Fruit fly (Drosophila melanogaster) whole organism, wandering third instar larva: ENCODE data around the gene Exo70.

Experiments used
- Abd-B ChIP-seq: fragments of >200 bp; optimal IDR thresholded peaks from 2 replicates; lab custom pipeline; 2017; ENCODE audit warnings: missing biosample characterization, missing genetic modification characterization
- CG32264 ChIP-seq: fragments of 200-800 bp; sonication (Bioruptor generic); optimal IDR thresholded peaks from 2 replicates; lab custom pipeline; 2016; ENCODE audit warnings: missing biosample characterization, missing genetic modification characterization
- CG9705 ChIP-seq: fragments of 200-800 bp; sonication (Bioruptor generic); optimal IDR thresholded peaks from 2 replicates; lab custom pipeline; 2018; ENCODE audit warnings: missing biosample characterization, mild to moderate bottlenecking, missing genetic modification characterization
- CrebA ChIP-seq: fragments of 200-800 bp; sonication (Bioruptor generic); optimal IDR thresholded peaks from 2 replicates; lab custom pipeline; 2016; ENCODE audit warnings: missing biosample characterization, mild to moderate bottlenecking, missing genetic modification characterization, borderline replicate concordance
- Dfd ChIP-seq: fragments of >200 bp; optimal IDR thresholded peaks from 2 replicates; lab custom pipeline; 2017; ENCODE audit warnings: missing biosample characterization, missing genetic modification characterization
- Dif ChIP-seq: fragments of 200-275, 200-300 bp; sonication (Bioruptor generic); optimal IDR thresholded peaks from 2 replicates; lab custom pipeline; 2018; ENCODE audit warnings: missing biosample characterization, missing genetic modification characterization; ENCODE audit not compliant: partially characterized antibody
- GATAd ChIP-seq: sonication (Bioruptor generic); optimal IDR thresholded peaks from 2 replicates; lab custom pipeline; 2016; ENCODE audit warnings: missing biosample characterization, missing genetic modification characterization
- HLH106 ChIP-seq: fragments of 200-800 bp; optimal IDR thresholded peaks from 3 replicates; lab custom pipeline; 2019; ENCODE audit warnings: missing biosample characterization, mild to moderate bottlenecking, missing genetic modification characterization, moderate library complexity
- Hnf4 ChIP-seq: fragments of 200-800 bp; sonication (Bioruptor generic); optimal IDR thresholded peaks from 2 replicates; lab custom pipeline; 2016; ENCODE audit warnings: missing biosample characterization, mild to moderate bottlenecking, missing genetic modification characterization
- Hr78 ChIP-seq: fragments of >200 bp; optimal IDR thresholded peaks from 2 replicates; lab custom pipeline; 2017; ENCODE audit warnings: missing biosample characterization, missing genetic modification characterization
- Hr83 ChIP-seq: fragments of 200-300 bp; sonication (Bioruptor generic); optimal IDR thresholded peaks from 2 replicates; lab custom pipeline; 2016; ENCODE audit warnings: missing biosample characterization, mild to moderate bottlenecking, missing genetic modification characterization, moderate library complexity; ENCODE audit not compliant: poor library complexity, severe bottlenecking
- Jra ChIP-seq: sonication (Bioruptor generic); optimal IDR thresholded peaks from 2 replicates; lab custom pipeline; 2016; ENCODE audit warnings: missing biosample characterization, missing genetic modification characterization
- Mio ChIP-seq: sonication (Bioruptor generic); optimal IDR thresholded peaks from 2 replicates; lab custom pipeline; 2016; ENCODE audit warnings: missing biosample characterization, missing genetic modification characterization
- Myc ChIP-seq: fragments of >200 bp; optimal IDR thresholded peaks from 2 replicates; lab custom pipeline; 2017
- N ChIP-seq: fragments of >200 bp; optimal IDR thresholded peaks from 2 replicates; lab custom pipeline; 2018; ENCODE audit warnings: missing biosample characterization, missing external identifiers, missing genetic modification characterization
- OdsH ChIP-seq: fragments of 200-800 bp; sonication (Bioruptor generic); optimal IDR thresholded peaks from 2 replicates; lab custom pipeline; 2016; ENCODE audit warnings: missing biosample characterization, mild to moderate bottlenecking, missing genetic modification characterization
- Rel ChIP-seq, 2 experiments: fragments of 200-800 bp; sonication (Bioruptor generic) in 1 of 2; optimal IDR thresholded peaks; 2 replicates in 1 of 2; 3 replicates in 1 of 2; lab custom pipeline; 2016 to 2019; ENCODE audit warnings: mild to moderate bottlenecking in 2 of 2, missing biosample characterization in 2 of 2, missing genetic modification characterization in 2 of 2, moderate library complexity in 1 of 2
- Sp1 ChIP-seq: fragments of 200-800 bp; sonication (Bioruptor generic); optimal IDR thresholded peaks from 3 replicates; lab custom pipeline; 2019; ENCODE audit warnings: missing biosample characterization, mild to moderate bottlenecking, missing genetic modification characterization, moderate library complexity
- Vsx2 ChIP-seq: fragments of 200-300, 225-300 bp; sonication (Bioruptor generic); optimal IDR thresholded peaks from 2 replicates; lab custom pipeline; 2018; ENCODE audit warnings: missing biosample characterization, missing genetic modification characterization; ENCODE audit not compliant: partially characterized antibody
- br ChIP-seq: fragments of 200-800 bp; sonication (Bioruptor generic); optimal IDR thresholded peaks from 2 replicates; lab custom pipeline; 2016; ENCODE audit warnings: missing biosample characterization, missing genetic modification characterization
- brk ChIP-seq: fragments of 200-800 bp; sonication (Bioruptor generic); optimal IDR thresholded peaks from 2 replicates; lab custom pipeline; 2016; ENCODE audit warnings: missing biosample characterization, mild to moderate bottlenecking, missing genetic modification characterization
- dl ChIP-seq, 2 experiments: fragments of 175-275, 200-275 bp in 1 of 2; fragments of 200-275 bp in 1 of 2; sonication (Bioruptor generic); optimal IDR thresholded peaks; lab custom pipeline; 2018; ENCODE audit warnings: mild to moderate bottlenecking in 2 of 2, missing biosample characterization in 2 of 2, missing genetic modification characterization in 2 of 2, moderate library complexity in 2 of 2; ENCODE audit not compliant: partially characterized antibody in 2 of 2, insufficient read depth in 1 of 2
- dmrt93B ChIP-seq: fragments of 200-800 bp; sonication (Bioruptor generic); optimal IDR thresholded peaks from 2 replicates; lab custom pipeline; 2018; ENCODE audit warnings: missing biosample characterization, mild to moderate bottlenecking, missing genetic modification characterization
- dsf ChIP-seq: sonication (Bioruptor generic); optimal IDR thresholded peaks from 2 replicates; lab custom pipeline; 2016; ENCODE audit warnings: missing biosample characterization, missing genetic modification characterization, borderline replicate concordance
- ey ChIP-seq: fragments of 200-800 bp; sonication (Bioruptor generic); optimal IDR thresholded peaks from 2 replicates; lab custom pipeline; 2016; ENCODE audit warnings: missing biosample characterization, missing genetic modification characterization
- foxo ChIP-seq, 2 experiments: fragments of 200-800 bp; sonication (Bioruptor generic); optimal IDR thresholded peaks; 2 replicates in 1 of 2; 3 replicates in 1 of 2; lab custom pipeline; 2016 to 2017; ENCODE audit warnings: missing biosample characterization in 2 of 2, missing genetic modification characterization in 2 of 2
- fru ChIP-seq: fragments of 200-800 bp; sonication (Bioruptor generic); optimal IDR thresholded peaks from 3 replicates; lab custom pipeline; 2016; ENCODE audit warnings: missing biosample characterization, mild to moderate bottlenecking, missing genetic modification characterization
- h ChIP-seq: fragments of 200-800 bp; sonication (Bioruptor generic); optimal IDR thresholded peaks from 3 replicates; lab custom pipeline; 2016; ENCODE audit warnings: missing biosample characterization, mild to moderate bottlenecking, missing genetic modification characterization
- jim ChIP-seq: fragments of 175-275, 200-325 bp; sonication (Bioruptor generic); optimal IDR thresholded peaks from 2 replicates; lab custom pipeline; 2016; ENCODE audit warnings: missing biosample characterization, mild to moderate bottlenecking, missing genetic modification characterization
- lola ChIP-seq: fragments of >200 bp; optimal IDR thresholded peaks from 2 replicates; lab custom pipeline; 2017; ENCODE audit warnings: missing biosample characterization, missing genetic modification characterization
- pan ChIP-seq: fragments of >200 bp; optimal IDR thresholded peaks from 2 replicates; lab custom pipeline; 2017
- psq ChIP-seq: fragments of 200-800 bp; sonication (Bioruptor generic); optimal IDR thresholded peaks from 3 replicates; lab custom pipeline; 2017; ENCODE audit warnings: missing biosample characterization, mild to moderate bottlenecking, missing genetic modification characterization, moderate library complexity
- rgr ChIP-seq: fragments of 200-800 bp; sonication (Bioruptor generic); optimal IDR thresholded peaks from 3 replicates; lab custom pipeline; 2016; ENCODE audit warnings: missing biosample characterization, mild to moderate bottlenecking, missing genetic modification characterization
- sage ChIP-seq: fragments of 200-800 bp; sonication (Bioruptor generic); optimal IDR thresholded peaks from 2 replicates; lab custom pipeline; 2016; ENCODE audit warnings: missing biosample characterization, mild to moderate bottlenecking, missing genetic modification characterization
- sv ChIP-seq: fragments of 200-800 bp; sonication (Bioruptor generic); optimal IDR thresholded peaks from 3 replicates; lab custom pipeline; 2016; ENCODE audit warnings: missing biosample characterization, missing genetic modification characterization
- tai ChIP-seq: sonication (Bioruptor generic); optimal IDR thresholded peaks from 2 replicates; lab custom pipeline; 2016; ENCODE audit warnings: missing biosample characterization, missing genetic modification characterization
- usp ChIP-seq: fragments of >200 bp; optimal IDR thresholded peaks from 2 replicates; lab custom pipeline; 2017; ENCODE audit warnings: missing biosample characterization, missing genetic modification characterization
- woc ChIP-seq: sonication (Bioruptor generic); optimal IDR thresholded peaks from 2 replicates; lab custom pipeline; 2016; ENCODE audit warnings: missing biosample characterization, mild to moderate bottlenecking, missing genetic modification characterization

Exo70 gene

dm6 chr3L:8455015-8455908 lies 43.6 kb downstream of the Exo70 start:
- peak; percentile 71 for TF ChIP-seq CG32264 (GFP tag; lab: Kevin White, UChicago)
- TF ChIP-seq HLH106: peak; percentile 95
- TF ChIP-seq dl (GFP tag; optimal IDR thresholded peaks at IDR 0.05; lab: Kevin White, UChicago; ENCODE audit: insufficient read depth in 1 of 2, partially characterized antibody in 2 of 2): no peak
- TF ChIP-seq Dfd (GFP tag; lab: Kevin White, UChicago): peak; percentile 60
- TF ChIP-seq tai (GFP tag; lab: Kevin White, UChicago): peak; percentile 80
- TF ChIP-seq lola (GFP tag; lab: Kevin White, UChicago): no peak
- TF ChIP-seq usp (GFP tag; lab: Kevin White, UChicago): no peak
- TF ChIP-seq Rel (GFP tag; optimal IDR thresholded peaks at IDR 0.05; lab: Kevin White, UChicago): peak; percentile 86
- TF ChIP-seq Rel (tag; optimal IDR thresholded peaks at IDR 0.05; lab: Kevin White, UChicago): peak; percentile 55
- TF ChIP-seq GATAd: no peak
- no peak for TF ChIP-seq jim (GFP tag; lab: Kevin White, UChicago)
- peak; percentile 80 for TF ChIP-seq brk (GFP tag; lab: Kevin White, UChicago)
- TF ChIP-seq sage (GFP tag; lab: Kevin White, UChicago): peak; percentile 84
- peak; percentile 35 for TF ChIP-seq Dif (GFP tag; lab: Kevin White, UChicago)
- no peak for TF ChIP-seq pan (lab: Kevin White, UChicago)
- TF ChIP-seq Abd-B (GFP tag; lab: Kevin White, UChicago): no peak
- TF ChIP-seq h (GFP tag; lab: Kevin White, UChicago): peak; percentile 95
- peak; percentile 97 for TF ChIP-seq Sp1
- TF ChIP-seq Hnf4 (GFP tag; lab: Kevin White, UChicago): peak; percentile 85
- TF ChIP-seq dmrt93B: peak; percentile 91
- no peak for TF ChIP-seq Myc (lab: Kevin White, UChicago)
- TF ChIP-seq Hr78: no peak
- peak; percentile 82 for TF ChIP-seq CG9705 (GFP tag; lab: Kevin White, UChicago)
- TF ChIP-seq CrebA: peak; percentile 72
- TF ChIP-seq Mio (GFP tag; lab: Kevin White, UChicago): no peak
- peak; percentile 91 for TF ChIP-seq psq (GFP tag; lab: Kevin White, UChicago)
- no peak for TF ChIP-seq N (GFP tag; lab: Kevin White, UChicago)
- TF ChIP-seq sv: peak; percentile 70
- TF ChIP-seq Jra: peak; percentile 36
- TF ChIP-seq OdsH: peak; percentile 95
- TF ChIP-seq fru (GFP tag; lab: Kevin White, UChicago): peak; percentile 95
- peak in 1 of 2 experiments; percentile 96 for TF ChIP-seq foxo (GFP tag; optimal IDR thresholded peaks at IDR 0.05; lab: Kevin White, UChicago)
- peak; percentile 71 for TF ChIP-seq Vsx2 (GFP tag; lab: Kevin White, UChicago)
- peak; percentile 50 for TF ChIP-seq dsf (GFP tag; lab: Kevin White, UChicago)
- peak; percentile 90 for TF ChIP-seq br
- peak; percentile 79 for TF ChIP-seq woc
- peak; percentile 92 for TF ChIP-seq rgr
- peak; percentile 90 for TF ChIP-seq ey (GFP tag; lab: Kevin White, UChicago)
- TF ChIP-seq Hr83: no peak
- TF ChIP-seq, all 38 proteins: peak for 26

- TF ChIP-seq Dfd (GFP tag; lab: Kevin White, UChicago) (peak; percentile 67), dsf (GFP tag; lab: Kevin White, UChicago) (no peak)
These were observed 44.9 kb downstream of the Exo70 start for dm6 chr3L:8456472-8457049.
